Fruit fly (Drosophila melanogaster): ENCODE measurements around the gene AttD.

Gene AttD

DNA sequence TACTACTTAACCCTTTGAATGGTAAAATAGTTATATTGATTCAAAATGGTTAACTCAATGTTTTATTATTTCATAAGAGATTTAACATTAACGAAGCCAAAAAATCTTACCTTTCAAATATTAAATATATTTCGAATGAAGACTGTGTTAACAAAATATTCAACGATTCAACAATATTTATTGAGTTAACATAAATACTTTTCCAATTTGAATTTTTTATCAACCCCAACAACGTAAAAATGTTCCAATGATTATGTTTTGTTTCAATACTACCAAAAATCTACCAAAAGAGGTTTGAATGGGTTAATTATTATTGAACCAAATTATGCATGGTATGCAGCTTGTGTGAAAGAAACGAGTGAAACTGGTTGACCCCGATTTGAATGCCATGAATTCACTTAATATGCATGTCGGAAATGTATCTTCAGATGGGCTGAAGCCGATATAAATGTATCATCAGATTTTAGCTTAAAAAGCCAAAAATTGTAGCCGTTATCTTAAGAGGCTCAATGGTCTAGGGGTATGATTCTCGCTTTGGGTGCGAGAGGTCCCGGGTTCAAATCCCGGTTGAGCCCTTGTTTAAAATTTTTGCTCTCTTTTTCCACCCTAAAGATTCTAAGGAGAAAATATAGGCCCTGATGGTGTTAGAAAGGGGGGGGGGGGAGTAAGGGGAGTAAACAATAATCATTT lies 6.3 kb downstream of the AttD start:
- TF ChIP-seq D (optimal IDR thresholded peaks at IDR 0.05) (no peak), D (GFP tag; optimal IDR thresholded peaks at IDR 0.05) (no peak), nmo (GFP tag; optimal IDR thresholded peaks at IDR 0.05) (peak; percentile 38), rib (GFP tag; IDR thresholded peaks at IDR 0.05) (no peak), sd (tag; optimal IDR thresholded peaks at IDR 0.05) (peak; percentile 93), Tbp (GFP tag; optimal IDR thresholded peaks at IDR 0.05) (no peak), zfh2 (GFP tag; optimal IDR thresholded peaks at IDR 0.05) (no peak), ase (GFP tag; IDR thresholded peaks at IDR 0.05) (no peak), ssp (GFP tag; IDR thresholded peaks at IDR 0.05) (no peak), CG2129 (GFP tag; IDR thresholded peaks at IDR 0.05; ENCODE audit: partially characterized antibody) (no peak), CkIIα-i1 (GFP tag; IDR thresholded peaks at IDR 0.05) (no peak), CG1603 (tag; optimal IDR thresholded peaks at IDR 0.05) (no peak), dmrt99B (tag; optimal IDR thresholded peaks at IDR 0.05) (peak; percentile 45), Hr51 (GFP tag; optimal IDR thresholded peaks at IDR 0.05) (peak in 1 of 2 experiments; percentile 18), CG17361 (GFP tag; IDR thresholded peaks at IDR 0.05) (peak; percentile 31; the same call in 1 of the 3 replicates), Drgx (GFP tag; IDR thresholded peaks at IDR 0.05) (no peak), CG6791 (GFP tag; IDR thresholded peaks at IDR 0.05; ENCODE audit: partially characterized antibody) (peak; percentile 20; the same call in 1 of the 3 replicates), gem (tag; optimal IDR thresholded peaks at IDR 0.05) (peak; percentile 16), gcm2 (GFP tag; optimal IDR thresholded peaks at IDR 0.05) (no peak), vvl (GFP tag; IDR thresholded peaks at IDR 0.05) (peak; percentile 69), CG8924 (tag; optimal IDR thresholded peaks at IDR 0.05) (peak; percentile 16), CG11247 (GFP tag; IDR thresholded peaks at IDR 0.05) (no peak), hkb (optimal IDR thresholded peaks at IDR 0.05) (no peak), hkb (GFP tag; IDR thresholded peaks at IDR 0.05) (0 out of 2 replicates have a peak, but pooled peaks have one; percentile 7), D19A (tag; optimal IDR thresholded peaks at IDR 0.05) (peak; percentile 6), CG18262 (tag; optimal IDR thresholded peaks at IDR 0.05) (peak; percentile 27), CG31388 (GFP tag; optimal IDR thresholded peaks at IDR 0.05) (no peak), Ada2b (GFP tag; IDR thresholded peaks at IDR 0.05) (no peak), Deaf1 (tag; optimal IDR thresholded peaks at IDR 0.05) (no peak), CG8944 (GFP tag; optimal IDR thresholded peaks at IDR 0.05) (no peak), dm (GFP tag; optimal IDR thresholded peaks at IDR 0.05) (no peak), CG10462 (GFP tag; optimal IDR thresholded peaks at IDR 0.05) (no peak), nom (GFP tag; optimal IDR thresholded peaks at IDR 0.05) (no peak), nerfin-1 (tag; optimal IDR thresholded peaks at IDR 0.05) (no peak), CG6254 (GFP tag; optimal IDR thresholded peaks at IDR 0.05) (no peak), CG17328 (GFP tag; IDR thresholded peaks at IDR 0.05) (no peak), HHEX (GFP tag; optimal IDR thresholded peaks at IDR 0.05) (no peak), Ets97D (GFP tag; optimal IDR thresholded peaks at IDR 0.05) (no peak), gsb-n (tag; optimal IDR thresholded peaks at IDR 0.05) (peak; percentile 1), danr (GFP tag; IDR thresholded peaks at IDR 0.05) (no peak), slbo (GFP tag; IDR thresholded peaks at IDR 0.05) (no peak), insv (GFP tag; optimal IDR thresholded peaks at IDR 0.05) (no peak), CG2678 (tag; optimal IDR thresholded peaks at IDR 0.05) (peak; percentile 27), abd-A (tag; optimal IDR thresholded peaks at IDR 0.05) (peak; percentile 69), Poxn (GFP tag; IDR thresholded peaks at IDR 0.05) (no peak), Hsf (GFP tag; optimal IDR thresholded peaks at IDR 0.05) (no peak), Hr78 (GFP tag; optimal IDR thresholded peaks at IDR 0.05) (peak in 1 of 2 experiments; percentile 32), CG13424 (tag; optimal IDR thresholded peaks at IDR 0.05) (peak; percentile 10), chinmo (GFP tag; IDR thresholded peaks at IDR 0.05; ENCODE audit: partially characterized antibody) (peak; percentile 50; the same call in 1 of the 4 replicates), CG1233 (GFP tag; optimal IDR thresholded peaks at IDR 0.05) (no peak)
